Worm (Caenorhabditis elegans) whole organism, mixed stage, embryonic: ENCODE results near the gene dgk-4.

Source experiments
- M03D4.4 ChIP-seq: sonication (generic microtip); optimal IDR thresholded peaks from 2 replicates; lab custom pipeline; 2017; ENCODE audit warnings: mild to moderate bottlenecking, missing genetic modification characterization, missing compliant biosample characterization
- bed-3 ChIP-seq: fragments of 200-800 bp; sonication (Bioruptor generic); optimal IDR thresholded peaks from 3 replicates; lab custom pipeline; 2018; ENCODE audit warnings: mild to moderate bottlenecking, missing genetic modification characterization, moderate library complexity, missing compliant biosample characterization
- blmp-1 ChIP-seq: fragments of 150-350 bp; optimal IDR thresholded peaks from 2 replicates; lab custom pipeline; 2014; ENCODE audit warnings: missing biosample characterization, missing genetic modification characterization
- ceh-39 ChIP-seq: fragments of 150-350 bp; optimal IDR thresholded peaks from 2 replicates; lab custom pipeline; 2014; ENCODE audit warnings: missing biosample characterization, missing genetic modification characterization
- ceh-43 ChIP-seq: fragments of 200-800 bp; sonication (Bioruptor generic); optimal IDR thresholded peaks from 2 replicates; lab custom pipeline; 2018; ENCODE audit warnings: mild to moderate bottlenecking, missing genetic modification characterization, moderate library complexity, missing compliant biosample characterization
- ceh-83 ChIP-seq: fragments of 200-800 bp; sonication (Bioruptor generic); optimal IDR thresholded peaks from 2 replicates; lab custom pipeline; 2018; ENCODE audit warnings: mild to moderate bottlenecking, missing genetic modification characterization, missing compliant biosample characterization
- ces-1 ChIP-seq: fragments of 150-350 bp; optimal IDR thresholded peaks from 2 replicates; lab custom pipeline; 2014; ENCODE audit warnings: missing biosample characterization, missing genetic modification reagents, missing genetic modification characterization
- drap-1 ChIP-seq: fragments of 200-800 bp; sonication (Bioruptor generic); optimal IDR thresholded peaks from 3 replicates; lab custom pipeline; 2018; ENCODE audit warnings: mild to moderate bottlenecking, missing genetic modification characterization, missing compliant biosample characterization
- elt-1 ChIP-seq: sonication (generic microtip); optimal IDR thresholded peaks from 2 replicates; lab custom pipeline; 2017; ENCODE audit warnings: missing genetic modification characterization, mild to moderate bottlenecking, missing compliant biosample characterization, antibody characterized with exemption, moderate library complexity, borderline replicate concordance; ENCODE audit not compliant: insufficient read depth
- elt-3 ChIP-seq: fragments of 150-350 bp; optimal IDR thresholded peaks from 2 replicates; lab custom pipeline; 2014; ENCODE audit warnings: missing biosample characterization, missing genetic modification characterization
- flh-1 ChIP-seq: fragments of 200-800 bp; sonication (Bioruptor generic); optimal IDR thresholded peaks from 2 replicates; lab custom pipeline; 2018; ENCODE audit warnings: mild to moderate bottlenecking, missing genetic modification characterization, moderate library complexity, missing compliant biosample characterization
- ham-2 ChIP-seq: fragments of 200-800 bp; sonication (Bioruptor generic); optimal IDR thresholded peaks from 2 replicates; lab custom pipeline; 2018; ENCODE audit warnings: mild to moderate bottlenecking, missing genetic modification characterization, missing compliant biosample characterization
- hlh-1 ChIP-seq: fragments of 150-350 bp; optimal IDR thresholded peaks from 2 replicates; lab custom pipeline; 2014; ENCODE audit warnings: missing biosample characterization, missing genetic modification reagents, missing genetic modification characterization
- lin-13 ChIP-seq: fragments of 150-350 bp; optimal IDR thresholded peaks from 2 replicates; lab custom pipeline; 2014; ENCODE audit warnings: missing biosample characterization, missing genetic modification characterization
- lin-32 ChIP-seq: fragments of 200-800 bp; sonication (Bioruptor generic); optimal IDR thresholded peaks from 2 replicates; lab custom pipeline; 2018; ENCODE audit warnings: mild to moderate bottlenecking, missing genetic modification characterization, missing compliant biosample characterization
- lsy-2 ChIP-seq: fragments of 150-350 bp; optimal IDR thresholded peaks from 2 replicates; lab custom pipeline; 2014; ENCODE audit warnings: missing biosample characterization, missing genetic modification characterization
- mab-5 ChIP-seq: fragments of 150-350 bp; optimal IDR thresholded peaks from 2 replicates; lab custom pipeline; 2014; ENCODE audit warnings: missing biosample characterization, missing genetic modification characterization
- mep-1 ChIP-seq: fragments of 150-350 bp; optimal IDR thresholded peaks from 2 replicates; lab custom pipeline; 2017; ENCODE audit warnings: missing biosample characterization, missing genetic modification reagents, missing genetic modification characterization, inconsistent platforms
- mls-2 ChIP-seq: sonication (generic microtip); optimal IDR thresholded peaks from 2 replicates; lab custom pipeline; 2016; ENCODE audit warnings: mild to moderate bottlenecking, missing genetic modification characterization, moderate library complexity, missing compliant biosample characterization
- nhr-12 ChIP-seq: fragments of 150-350 bp; optimal IDR thresholded peaks from 2 replicates; lab custom pipeline; 2014; ENCODE audit warnings: missing biosample characterization, missing genetic modification characterization
- nhr-2 ChIP-seq: fragments of 150-350 bp; optimal IDR thresholded peaks from 2 replicates; lab custom pipeline; 2014; ENCODE audit warnings: missing biosample characterization, missing genetic modification characterization
- nhr-237 ChIP-seq: fragments of 150-350 bp; optimal IDR thresholded peaks from 2 replicates; lab custom pipeline; 2014; ENCODE audit warnings: missing biosample characterization, missing genetic modification characterization
- nhr-28 ChIP-seq: fragments of 150-350 bp; optimal IDR thresholded peaks from 2 replicates; lab custom pipeline; 2014; ENCODE audit warnings: missing biosample characterization, missing genetic modification characterization
- nhr-76 ChIP-seq: sonication (generic microtip); optimal IDR thresholded peaks from 2 replicates; lab custom pipeline; 2017; ENCODE audit warnings: missing biosample characterization, missing genetic modification characterization
- pha-4 ChIP-seq: fragments of 150-350 bp; optimal IDR thresholded peaks from 2 replicates; lab custom pipeline; 2018; ENCODE audit warnings: missing biosample characterization, missing genetic modification reagents, missing genetic modification characterization
- sem-2 ChIP-seq: fragments of 200-800 bp; sonication (Bioruptor generic); optimal IDR thresholded peaks from 2 replicates; lab custom pipeline; 2018; ENCODE audit warnings: mild to moderate bottlenecking, missing genetic modification characterization, missing compliant biosample characterization
- snpc-4 ChIP-seq: fragments of 150-350 bp; optimal IDR thresholded peaks from 2 replicates; lab custom pipeline; 2014; ENCODE audit warnings: missing biosample characterization, missing genetic modification characterization
- sptf-1 ChIP-seq: sonication (generic microtip); optimal IDR thresholded peaks from 2 replicates; lab custom pipeline; 2017; ENCODE audit warnings: mild to moderate bottlenecking, missing genetic modification characterization, moderate library complexity, missing compliant biosample characterization
- tbx-8 ChIP-seq: fragments of 200-800 bp; sonication (Bioruptor generic); optimal IDR thresholded peaks from 2 replicates; lab custom pipeline; 2018; ENCODE audit warnings: mild to moderate bottlenecking, missing genetic modification characterization, moderate library complexity, missing compliant biosample characterization
- unc-120 ChIP-seq: sonication (generic microtip); optimal IDR thresholded peaks from 2 replicates; lab custom pipeline; 2017; ENCODE audit warnings: missing genetic modification characterization, missing compliant biosample characterization; ENCODE audit not compliant: poor library complexity, severe bottlenecking
- unc-39 ChIP-seq: fragments of 150-350 bp; optimal IDR thresholded peaks from 2 replicates; lab custom pipeline; 2014; ENCODE audit warnings: missing biosample characterization, missing genetic modification characterization
- unc-62 ChIP-seq: fragments of 150-350 bp; optimal IDR thresholded peaks from 2 replicates; lab custom pipeline; 2014; ENCODE audit warnings: missing biosample characterization, missing genetic modification reagents, missing genetic modification characterization
- zip-8 ChIP-seq: fragments of 150-350 bp; optimal IDR thresholded peaks from 2 replicates; lab custom pipeline; 2014; ENCODE audit warnings: missing biosample characterization, missing genetic modification characterization
- ztf-11 ChIP-seq: fragments of 150-350 bp; optimal IDR thresholded peaks from 2 replicates; lab custom pipeline; 2014; ENCODE audit warnings: missing biosample characterization, missing genetic modification characterization

Gene dgk-4

ce11 chrIV:8629609-8630052 lies 1.5 kb upstream of the dgk-4 start:
- peak; percentile 4 for TF ChIP-seq drap-1 (GFP tag; lab: Kevin White, UChicago)
- no peak for TF ChIP-seq mep-1 (tag; lab: Kevin White, UChicago)
- no peak for TF ChIP-seq lin-13 (tag; lab: Kevin White, UChicago)
- TF ChIP-seq ceh-39 (tag; lab: Kevin White, UChicago): no peak
- no peak for TF ChIP-seq sem-2 (GFP tag; lab: Kevin White, UChicago)
- TF ChIP-seq unc-39 (tag; lab: Kevin White, UChicago): no peak
- no peak for TF ChIP-seq lsy-2 (tag; lab: Kevin White, UChicago)
- peak; percentile 1 for TF ChIP-seq nhr-237
- no peak for TF ChIP-seq sptf-1 (tag; lab: Kevin White, UChicago)
- no peak for TF ChIP-seq mab-5
- TF ChIP-seq nhr-28 (tag; lab: Kevin White, UChicago): no peak
- no peak for TF ChIP-seq ham-2 (GFP tag; lab: Kevin White, UChicago)
- TF ChIP-seq ztf-11: no peak
- TF ChIP-seq ces-1: peak; percentile 27
- TF ChIP-seq nhr-76 (tag; lab: Kevin White, UChicago): no peak
- no peak for TF ChIP-seq lin-32 (GFP tag; lab: Kevin White, UChicago)
- TF ChIP-seq ceh-83 (GFP tag; lab: Kevin White, UChicago): no peak
- no peak for TF ChIP-seq tbx-8 (GFP tag; lab: Kevin White, UChicago)
- TF ChIP-seq unc-120 (tag; lab: Kevin White, UChicago): peak; percentile 94
- no peak for TF ChIP-seq zip-8
- TF ChIP-seq hlh-1 (tag; lab: Kevin White, UChicago): peak; percentile 59
- TF ChIP-seq snpc-4 (tag; lab: Kevin White, UChicago): no peak
- TF ChIP-seq pha-4: no peak
- TF ChIP-seq M03D4.4 (tag; lab: Kevin White, UChicago): no peak
- TF ChIP-seq flh-1: no peak
- peak; percentile 67 for TF ChIP-seq unc-62 (GFP tag; lab: Kevin White, UChicago)
- no peak for TF ChIP-seq bed-3 (GFP tag; lab: Kevin White, UChicago)
- TF ChIP-seq elt-3: no peak
- no peak for TF ChIP-seq ceh-43

ce11 chrIV:8630243-8630642 lies 890 bp upstream of the dgk-4 start:
- TF ChIP-seq flh-1: no peak
- no peak for TF ChIP-seq M03D4.4 (tag; lab: Kevin White, UChicago)
- no peak for TF ChIP-seq unc-62 (GFP tag; lab: Kevin White, UChicago)
- no peak for TF ChIP-seq mab-5
- no peak for TF ChIP-seq lin-32 (GFP tag; lab: Kevin White, UChicago)
- TF ChIP-seq ztf-11: no peak
- no peak for TF ChIP-seq unc-120 (tag; lab: Kevin White, UChicago)
- no peak for TF ChIP-seq nhr-2 (tag; lab: Kevin White, UChicago)
- TF ChIP-seq pha-4: no peak

DNA sequence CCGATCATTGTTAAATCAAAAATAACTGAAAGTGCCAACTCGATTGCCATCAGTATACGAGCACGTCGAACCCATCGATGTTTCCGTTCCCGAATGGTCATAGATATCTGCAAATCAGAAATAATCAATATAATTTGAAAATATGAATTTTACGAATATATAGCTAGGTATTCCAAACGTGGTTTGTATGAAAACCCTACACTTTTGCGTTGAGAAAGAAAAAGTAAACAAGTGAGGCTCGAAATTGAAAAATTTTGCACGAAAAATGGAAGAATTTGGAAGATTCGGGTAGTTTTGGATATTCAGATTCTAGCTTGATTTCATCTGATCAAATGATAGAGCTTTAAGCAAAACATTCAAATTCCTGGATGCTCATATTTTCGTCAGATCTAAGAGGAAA lies 7.6 kb downstream of the dgk-4 start, which contains the start of gene F42A9.9:
Gene F42A9.9 (minus strand): TSS at position 101 of the 400 bp plus-strand sequence.
- no peak for TF ChIP-seq tbx-8 (GFP tag; lab: Kevin White, UChicago)
- TF ChIP-seq unc-39 (tag; lab: Kevin White, UChicago): no peak
- TF ChIP-seq ceh-83 (GFP tag; lab: Kevin White, UChicago): no peak
- TF ChIP-seq blmp-1 (tag; lab: Kevin White, UChicago): no peak
- no peak for TF ChIP-seq ceh-43
- no peak for TF ChIP-seq hlh-1 (tag; lab: Kevin White, UChicago)
- TF ChIP-seq nhr-12 (tag; lab: Kevin White, UChicago): no peak
- no peak for TF ChIP-seq sem-2 (GFP tag; lab: Kevin White, UChicago)
- TF ChIP-seq mls-2 (tag; lab: Kevin White, UChicago): no peak
- no peak for TF ChIP-seq ces-1
- TF ChIP-seq elt-3: no peak
- TF ChIP-seq M03D4.4 (tag; lab: Kevin White, UChicago): no peak
- no peak for TF ChIP-seq zip-8
- TF ChIP-seq unc-120 (tag; lab: Kevin White, UChicago): no peak
- no peak for TF ChIP-seq nhr-2 (tag; lab: Kevin White, UChicago)
- TF ChIP-seq flh-1: no peak
- TF ChIP-seq elt-1: no peak
- TF ChIP-seq bed-3 (GFP tag; lab: Kevin White, UChicago): no peak
- TF ChIP-seq, all 35 proteins: peak for 0

- TF ChIP-seq lin-13 (tag; lab: Kevin White, UChicago) (no peak), nhr-2 (tag; lab: Kevin White, UChicago) (no peak), zip-8 (no peak), drap-1 (GFP tag; lab: Kevin White, UChicago) (no peak), nhr-237 (no peak), lin-32 (GFP tag; lab: Kevin White, UChicago) (no peak), unc-62 (GFP tag; lab: Kevin White, UChicago) (no peak), unc-39 (tag; lab: Kevin White, UChicago) (no peak), nhr-28 (tag; lab: Kevin White, UChicago) (no peak), ces-1 (no peak), ham-2 (GFP tag; lab: Kevin White, UChicago) (no peak), elt-1 (no peak), sptf-1 (tag; lab: Kevin White, UChicago) (no peak), hlh-1 (tag; lab: Kevin White, UChicago) (no peak), nhr-76 (tag; lab: Kevin White, UChicago) (no peak), flh-1 (no peak), snpc-4 (tag; lab: Kevin White, UChicago) (no peak), pha-4 (no peak)
Measured at ce11 chrIV:8644432-8644831, 13.3 kb downstream of the dgk-4 start, which contains the start of gene C49C8.3. TSS of gene C49C8.3 (plus strand) at chrIV:8644732.
